Fruit fly (Drosophila melanogaster): ENCODE results near the gene trk.

- TF ChIP-seq Abd-B (GFP tag; optimal IDR thresholded peaks at IDR 0.05) (no peak), psq (GFP tag; optimal IDR thresholded peaks at IDR 0.05) (no peak), brk (GFP tag; optimal IDR thresholded peaks at IDR 0.05) (no peak), ey (GFP tag; optimal IDR thresholded peaks at IDR 0.05) (no peak), HLH106 (tag; optimal IDR thresholded peaks at IDR 0.05) (no peak), fru (GFP tag; optimal IDR thresholded peaks at IDR 0.05) (no peak), tai (GFP tag; optimal IDR thresholded peaks at IDR 0.05) (peak; percentile 59), usp (GFP tag; optimal IDR thresholded peaks at IDR 0.05) (no peak), GATAd (GFP tag; optimal IDR thresholded peaks at IDR 0.05) (no peak), OdsH (GFP tag; optimal IDR thresholded peaks at IDR 0.05) (no peak), br (GFP tag; optimal IDR thresholded peaks at IDR 0.05) (no peak)
Measured at dm6 chr2L:10310614-10311382, 38.7 kb upstream of the trk start, which contains the start of gene Cdk5alpha.
